Worm (Caenorhabditis elegans) whole organism, young adult: ENCODE measurements around the gene snt-7.

Experiments used
- B0261.1 ChIP-seq: sonication (generic microtip); optimal IDR thresholded peaks from 2 replicates; lab custom pipeline; 2016; ENCODE audit warnings: mild to moderate bottlenecking, missing genetic modification characterization, moderate library complexity, missing compliant biosample characterization
- C06A6.2 ChIP-seq: fragments of 200-800 bp; sonication (Bioruptor generic); conservative IDR thresholded peaks from 2 replicates; pipeline ENCODE4 v1.3.6; 2022; ENCODE audit warnings: missing genetic modification characterization, missing compliant biosample characterization
- F23B12.7 ChIP-seq: sonication (generic microtip); optimal IDR thresholded peaks from 2 replicates; lab custom pipeline; 2017; ENCODE audit warnings: missing genetic modification characterization, mild to moderate bottlenecking, missing compliant biosample characterization, antibody characterized with exemption, moderate library complexity; ENCODE audit not compliant: insufficient read depth
- F55B11.4 ChIP-seq: sonication (generic microtip); optimal IDR thresholded peaks from 2 replicates; lab custom pipeline; 2016; ENCODE audit warnings: missing compliant biosample characterization, missing genetic modification characterization, borderline replicate concordance; ENCODE audit not compliant: insufficient read depth
- F57A8.1 ChIP-seq: fragments of 200-800 bp; sonication (Bioruptor generic); optimal IDR thresholded peaks from 2 replicates; lab custom pipeline; 2018; ENCODE audit warnings: mild to moderate bottlenecking, missing genetic modification characterization, moderate library complexity, missing compliant biosample characterization
- F57C9.4 ChIP-seq: sonication (generic microtip); optimal IDR thresholded peaks from 2 replicates; lab custom pipeline; 2017; ENCODE audit warnings: mild to moderate bottlenecking, missing genetic modification characterization, missing compliant biosample characterization
- Y56A3A.18 ChIP-seq: fragments of 200-800 bp; sonication (Bioruptor generic); IDR thresholded peaks from 2 replicates; pipeline ENCODE4 v1.3.6; 2022; ENCODE audit warnings: missing genetic modification reagents, missing genetic modification characterization, missing compliant biosample characterization
- Y79H2A.3 ChIP-seq: fragments of 200-800 bp; sonication (Bioruptor generic); conservative IDR thresholded peaks from 2 replicates; pipeline ENCODE4 v1.3.6; 2022; ENCODE audit warnings: missing genetic modification reagents, missing genetic modification characterization, missing compliant biosample characterization
- Y95B8A.8 ChIP-seq: fragments of 200-800 bp; sonication (Bioruptor generic); IDR thresholded peaks from 2 replicates; pipeline ENCODE4 v1.3.6; 2022; ENCODE audit warnings: missing genetic modification reagents, missing genetic modification characterization, missing compliant biosample characterization
- ZK185.1 ChIP-seq: sonication (generic microtip); optimal IDR thresholded peaks from 2 replicates; lab custom pipeline; 2016; ENCODE audit warnings: mild to moderate bottlenecking, missing genetic modification characterization, missing compliant biosample characterization; ENCODE audit not compliant: poor library complexity, severe bottlenecking
- akir-1 ChIP-seq: fragments of 200-800 bp; sonication (Bioruptor generic); optimal IDR thresholded peaks from 2 replicates; lab custom pipeline; 2018; ENCODE audit warnings: mild to moderate bottlenecking, missing genetic modification characterization, moderate library complexity, missing compliant biosample characterization
- atf-7 ChIP-seq: sonication (generic microtip); optimal IDR thresholded peaks from 2 replicates; lab custom pipeline; 2017; ENCODE audit warnings: mild to moderate bottlenecking, missing genetic modification characterization, missing compliant biosample characterization
- attf-6 ChIP-seq: fragments of 200-800 bp; sonication (Bioruptor generic); IDR thresholded peaks from 2 replicates; pipeline ENCODE4 v1.3.6; 2022; ENCODE audit warnings: missing genetic modification reagents, missing genetic modification characterization, missing compliant biosample characterization
- ceh-27 ChIP-seq: fragments of 200-800 bp; sonication (Bioruptor generic); optimal IDR thresholded peaks from 2 replicates; lab custom pipeline; 2018; ENCODE audit warnings: mild to moderate bottlenecking, missing genetic modification characterization, moderate library complexity, missing compliant biosample characterization
- ceh-40 ChIP-seq: fragments of 200-800 bp; sonication (Bioruptor generic); IDR thresholded peaks from 2 replicates; pipeline ENCODE4 v1.3.6; 2022; ENCODE audit warnings: missing genetic modification characterization, missing compliant biosample characterization
- ceh-91 ChIP-seq: fragments of 200-800 bp; sonication (Bioruptor generic); IDR thresholded peaks from 2 replicates; pipeline ENCODE4 v1.3.6; 2022; ENCODE audit warnings: missing genetic modification reagents, missing genetic modification characterization, missing compliant biosample characterization
- chd-7 ChIP-seq: sonication (generic microtip); optimal IDR thresholded peaks from 2 replicates; lab custom pipeline; 2016; ENCODE audit warnings: mild to moderate bottlenecking, missing genetic modification characterization, moderate library complexity, missing compliant biosample characterization
- dox-1 ChIP-seq: fragments of 200-800 bp; sonication (Bioruptor generic); IDR thresholded peaks from 2 replicates; pipeline ENCODE4 v1.3.6; 2022; ENCODE audit warnings: missing genetic modification reagents, missing genetic modification characterization, missing compliant biosample characterization
- dpl-1 ChIP-seq: fragments of 150-350 bp; optimal IDR thresholded peaks from 2 replicates; lab custom pipeline; 2014; ENCODE audit warnings: missing biosample characterization, missing genetic modification reagents, missing genetic modification characterization
- efl-1 ChIP-seq: fragments of 150-350 bp; optimal IDR thresholded peaks from 2 replicates; lab custom pipeline; 2014; ENCODE audit warnings: missing biosample characterization, missing genetic modification reagents, missing genetic modification characterization
- ets-4 ChIP-seq: fragments of 200-800 bp; sonication (Bioruptor generic); optimal IDR thresholded peaks from 2 replicates; lab custom pipeline; 2018; ENCODE audit warnings: mild to moderate bottlenecking, missing genetic modification characterization, missing compliant biosample characterization
- him-1 ChIP-seq: sonication (generic microtip); optimal IDR thresholded peaks from 2 replicates; lab custom pipeline; 2016; ENCODE audit warnings: missing genotype, missing genetic modification reagents, missing genetic modification characterization, missing compliant biosample characterization
- hmg-1.2 ChIP-seq: fragments of 200-800 bp; sonication (Bioruptor generic); IDR thresholded peaks from 2 replicates; pipeline ENCODE4 v1.3.6; 2022; ENCODE audit warnings: missing genetic modification reagents, missing genetic modification characterization, missing compliant biosample characterization
- hmg-20 ChIP-seq: fragments of 200-800 bp; sonication (Bioruptor generic); IDR thresholded peaks from 2 replicates; pipeline ENCODE4 v1.3.6; 2022; ENCODE audit warnings: missing genetic modification reagents, missing genetic modification characterization, missing compliant biosample characterization
- lag-1 ChIP-seq: fragments of 200-800 bp; sonication (Bioruptor generic); IDR thresholded peaks from 2 replicates; pipeline ENCODE4 v1.3.6; 2022; ENCODE audit warnings: missing genetic modification reagents, missing genetic modification characterization, missing compliant biosample characterization
- let-607 ChIP-seq, 2 experiments: fragments of 200-800 bp in 1 of 2; sonication (Bioruptor generic) in 1 of 2; sonication (generic microtip) in 1 of 2; optimal IDR thresholded peaks; 2 replicates each; lab custom pipeline; 2016 to 2018; ENCODE audit warnings: mild to moderate bottlenecking in 2 of 2, missing compliant biosample characterization in 2 of 2, missing genetic modification characterization in 2 of 2, moderate library complexity in 2 of 2, missing genotype in 1 of 2
- lsy-27 ChIP-seq: sonication (generic microtip); optimal IDR thresholded peaks from 2 replicates; lab custom pipeline; 2017; ENCODE audit warnings: missing genetic modification characterization, mild to moderate bottlenecking, missing compliant biosample characterization, antibody characterized with exemption, missing genotype, borderline replicate concordance; ENCODE audit not compliant: insufficient read depth
- mel-28 ChIP-seq: sonication (generic microtip); optimal IDR thresholded peaks from 2 replicates; lab custom pipeline; 2016; ENCODE audit warnings: borderline replicate concordance, mild to moderate bottlenecking, missing genetic modification characterization, missing compliant biosample characterization
- nfyb-1 ChIP-seq: fragments of 200-800 bp; sonication (Bioruptor generic); IDR thresholded peaks from 2 replicates; pipeline ENCODE4 v1.3.6; 2022; ENCODE audit warnings: missing genetic modification reagents, missing genetic modification characterization, missing compliant biosample characterization
- nhr-120 ChIP-seq: fragments of 200-800 bp; sonication (Bioruptor generic); IDR thresholded peaks from 2 replicates; pipeline ENCODE4 v1.3.6; 2022; ENCODE audit warnings: missing genetic modification characterization, missing compliant biosample characterization
- nhr-90 ChIP-seq: sonication (generic microtip); optimal IDR thresholded peaks from 2 replicates; lab custom pipeline; 2016; ENCODE audit warnings: missing genotype, mild to moderate bottlenecking, missing genetic modification characterization, missing compliant biosample characterization
- rec-8 ChIP-seq, 2 experiments: sonication (generic microtip); optimal IDR thresholded peaks; 2 replicates each; lab custom pipeline; 2016; ENCODE audit warnings: mild to moderate bottlenecking in 2 of 2, missing genetic modification characterization in 2 of 2, missing genetic modification reagents in 2 of 2, missing genotype in 2 of 2, missing biosample characterization in 1 of 2, missing compliant biosample characterization in 1 of 2, moderate library complexity in 1 of 2
- rpc-1 ChIP-seq, 2 experiments: fragments of 150-350 bp in 1 of 2; sonication (generic microtip) in 1 of 2; optimal IDR thresholded peaks; 2 replicates each; lab custom pipeline; 2014 to 2018; ENCODE audit warnings: missing biosample characterization in 1 of 2, missing genetic modification characterization in 1 of 2, missing genetic modification reagents in 1 of 2, missing genotype in 1 of 2
- sdz-38 ChIP-seq: sonication (generic microtip); optimal IDR thresholded peaks from 2 replicates; lab custom pipeline; 2016; ENCODE audit warnings: missing genotype, missing genetic modification characterization, missing compliant biosample characterization
- sea-2 ChIP-seq: fragments of 200-800 bp; sonication (Bioruptor generic); IDR thresholded peaks from 2 replicates; pipeline ENCODE4 v1.3.6; 2022; ENCODE audit warnings: missing genetic modification characterization, missing compliant biosample characterization
- snpc-1.1 ChIP-seq: sonication (generic microtip); optimal IDR thresholded peaks from 2 replicates; lab custom pipeline; 2017; ENCODE audit warnings: missing genetic modification characterization, mild to moderate bottlenecking, missing compliant biosample characterization, antibody characterized with exemption, moderate library complexity, missing genotype, missing genetic modification reagents; ENCODE audit not compliant: insufficient read depth
- snpc-3.4 ChIP-seq: sonication (generic microtip); optimal IDR thresholded peaks from 2 replicates; lab custom pipeline; 2017; ENCODE audit warnings: missing genetic modification characterization, mild to moderate bottlenecking, missing compliant biosample characterization, antibody characterized with exemption, moderate library complexity, missing genotype, missing genetic modification reagents
- snpc-4 ChIP-seq, 5 experiments: fragments of 150-350 bp in 1 of 5; sonication (generic microtip) in 4 of 5; optimal IDR thresholded peaks; 2 replicates each; lab custom pipeline; 2014 to 2018; ENCODE audit warnings: missing genetic modification characterization in 5 of 5, missing biosample characterization in 3 of 5, antibody characterized with exemption in 2 of 5, mild to moderate bottlenecking in 2 of 5, missing compliant biosample characterization in 2 of 5, missing genotype in 2 of 5, moderate library complexity in 2 of 5, missing genetic modification reagents in 1 of 5
- unc-62 ChIP-seq: fragments of 150-350 bp; optimal IDR thresholded peaks from 2 replicates; lab custom pipeline; 2014; ENCODE audit warnings: missing biosample characterization, missing genetic modification reagents, missing genetic modification characterization
- zim-3 ChIP-seq: sonication (generic microtip); optimal IDR thresholded peaks from 2 replicates; lab custom pipeline; 2017; ENCODE audit warnings: mild to moderate bottlenecking, missing genetic modification characterization, moderate library complexity, missing compliant biosample characterization
- ztf-22 ChIP-seq: fragments of 200-800 bp; sonication (Bioruptor generic); optimal IDR thresholded peaks from 2 replicates; lab custom pipeline; 2018; ENCODE audit warnings: mild to moderate bottlenecking, missing genetic modification characterization, moderate library complexity, missing compliant biosample characterization

The snt-7 gene

ce11 chrX:15200720-15201119 is 1.8 kb upstream of the snt-7 start (continued):
- TF ChIP-seq sdz-38 (tag; lab: Kevin White, UChicago) (no peak), akir-1 (GFP tag; lab: Kevin White, UChicago) (peak; percentile 46), zim-3 (tag; lab: Kevin White, UChicago) (peak; percentile 83), attf-6 (GFP tag; lab: Robert Waterston, UW) (peak; percentile 80), ztf-22 (peak; percentile 19), dox-1 (no peak; the same call in 1 of the 2 replicates), F57C9.4 (no peak), rec-8 (tag; optimal IDR thresholded peaks at IDR 0.05; lab: Kevin White, UChicago) (peak; percentile 86 to 88), chd-7 (tag; lab: Kevin White, UChicago) (peak; percentile 87), atf-7 (peak; percentile 59), Y79H2A.3 (GFP tag; lab: Robert Waterston, UW) (0 out of 2 replicates have a peak, but pooled peaks have one; percentile 52), ceh-27 (GFP tag; lab: Kevin White, UChicago) (peak; percentile 65), Y56A3A.18 (GFP tag; lab: Robert Waterston, UW) (peak; percentile 95), nhr-120 (GFP tag; lab: Robert Waterston, UW) (peak; percentile 93), sea-2 (GFP tag; lab: Robert Waterston, UW) (no peak), snpc-4 (GFP tag; optimal IDR thresholded peaks at IDR 0.05; lab: Kevin White, UChicago) (peak; percentile 78), snpc-4 (tag; optimal IDR thresholded peaks at IDR 0.05; lab: Kevin White, UChicago) (peak; percentile 56 to 89 (median 78)), rpc-1 (optimal IDR thresholded peaks at IDR 0.05; lab: Kevin White, UChicago) (peak; percentile 99), rpc-1 (tag; optimal IDR thresholded peaks at IDR 0.05; lab: Kevin White, UChicago) (peak; percentile 99), Y95B8A.8 (GFP tag; lab: Robert Waterston, UW) (peak; percentile 76), F55B11.4 (no peak), snpc-3.4 (tag; lab: Kevin White, UChicago) (peak; percentile 76), him-1 (peak; percentile 98), lag-1 (GFP tag; lab: Robert Waterston, UW) (no peak), F23B12.7 (tag; lab: Kevin White, UChicago) (peak; percentile 93), snpc-1.1 (tag; lab: Kevin White, UChicago) (peak; percentile 74), C06A6.2 (peak; percentile 70), hmg-20 (peak; percentile 86), lsy-27 (tag; lab: Kevin White, UChicago) (peak; percentile 73), ets-4 (GFP tag; lab: Kevin White, UChicago) (peak; percentile 40)

- TF ChIP-seq nhr-120 (GFP tag; lab: Robert Waterston, UW) (no peak), ceh-91 (GFP tag; lab: Robert Waterston, UW) (no peak), efl-1 (GFP tag; lab: Kevin White, UChicago) (no peak), ceh-40 (GFP tag; lab: Robert Waterston, UW) (no peak), ZK185.1 (tag; lab: Kevin White, UChicago) (no peak), B0261.1 (tag; lab: Kevin White, UChicago) (no peak), mel-28 (tag; lab: Kevin White, UChicago) (no peak), dpl-1 (GFP tag; lab: Kevin White, UChicago) (no peak), nhr-90 (tag; lab: Kevin White, UChicago) (no peak), F57A8.1 (GFP tag; lab: Kevin White, UChicago) (no peak), let-607 (tag; optimal IDR thresholded peaks at IDR 0.05; lab: Kevin White, UChicago) (no peak), nfyb-1 (no peak), akir-1 (GFP tag; lab: Kevin White, UChicago) (no peak), hmg-1.2 (GFP tag; lab: Robert Waterston, UW) (no peak), unc-62 (GFP tag; lab: Kevin White, UChicago) (no peak)
These were observed 1.2 kb upstream of the snt-7 start for ce11 chrX:15200146-15200545.
